Worm (Caenorhabditis elegans) whole organism, L4 larva: ENCODE results near the gene B0513.4.
A peak's percentile ranks its signal among the peaks of the same experiment; 100 is the strongest.

ENCODE experiments used
- D1046.2 ChIP-seq: fragments of 200-800 bp; sonication (Bioruptor generic); IDR thresholded peaks from 2 replicates; pipeline ENCODE4 v1.3.6; 2022; ENCODE audit warnings: missing genetic modification characterization, missing compliant biosample characterization
- T20F7.1 ChIP-seq: fragments of 200-800 bp; sonication (Bioruptor generic); optimal IDR thresholded peaks from 2 replicates; lab custom pipeline; 2018; ENCODE audit warnings: mild to moderate bottlenecking, missing genetic modification characterization, missing compliant biosample characterization
- Y105C5A.15 ChIP-seq: fragments of 200-800 bp; sonication (Bioruptor generic); IDR thresholded peaks from 2 replicates; pipeline ENCODE4 v1.3.6; 2022; ENCODE audit warnings: missing genetic modification characterization, missing compliant biosample characterization
- Y48G9A.11 ChIP-seq: fragments of 200-800 bp; sonication (Bioruptor generic); IDR thresholded peaks from 2 replicates; pipeline ENCODE4 v1.3.6; 2022; ENCODE audit warnings: missing genetic modification reagents, missing genetic modification characterization, missing compliant biosample characterization
- ZK337.2 ChIP-seq: fragments of 200-800 bp; sonication (Bioruptor generic); IDR thresholded peaks from 2 replicates; pipeline ENCODE4 v1.3.6; 2022; ENCODE audit warnings: missing genetic modification reagents, missing genetic modification characterization, missing compliant biosample characterization
- aha-1 ChIP-seq: fragments of 150-350 bp; peaks from one replicate; lab custom pipeline; 2014; ENCODE audit warnings: missing biosample characterization, missing genetic modification characterization
- ama-1 ChIP-seq: fragments of 150-350 bp; optimal IDR thresholded peaks from 2 replicates; lab custom pipeline; 2014; ENCODE audit warnings: inconsistent platforms, mixed read lengths
- ceh-20 ChIP-seq: fragments of 200-800 bp; sonication (Bioruptor generic); IDR thresholded peaks from 2 replicates; pipeline ENCODE4 v1.3.6; 2022; ENCODE audit warnings: missing genetic modification reagents, missing genetic modification characterization, missing compliant biosample characterization
- ceh-32 ChIP-seq: sonication (generic microtip); optimal IDR thresholded peaks from 2 replicates; lab custom pipeline; 2016; ENCODE audit warnings: mild to moderate bottlenecking, missing genetic modification characterization, missing compliant biosample characterization; ENCODE audit not compliant: poor library complexity
- ceh-82 ChIP-seq: sonication (generic microtip); optimal IDR thresholded peaks from 2 replicates; lab custom pipeline; 2017; ENCODE audit warnings: missing biosample characterization, missing genetic modification characterization
- cey-2 ChIP-seq: sonication (generic microtip); optimal IDR thresholded peaks from 3 replicates; lab custom pipeline; 2017; ENCODE audit warnings: missing genetic modification characterization, mild to moderate bottlenecking, missing compliant biosample characterization, antibody characterized with exemption, borderline replicate concordance; ENCODE audit not compliant: insufficient read depth
- ctbp-1 ChIP-seq: fragments of 200-800 bp; sonication (Bioruptor generic); IDR thresholded peaks from 2 replicates; pipeline ENCODE4 v1.3.6; 2022; ENCODE audit warnings: missing genetic modification reagents, missing genetic modification characterization, missing compliant biosample characterization
- daf-16 ChIP-seq, 3 experiments: sonication (generic microtip); optimal IDR thresholded peaks; 2 replicates each; lab custom pipeline; 2016 to 2017; ENCODE audit warnings: missing genetic modification characterization in 3 of 3, missing genetic modification reagents in 3 of 3, mild to moderate bottlenecking in 2 of 3, missing compliant biosample characterization in 2 of 3, missing biosample characterization in 1 of 3, moderate library complexity in 1 of 3
- daf-8 ChIP-seq: fragments of 200-800 bp; sonication (Bioruptor generic); IDR thresholded peaks from 2 replicates; pipeline ENCODE4 v1.3.6; 2022; ENCODE audit warnings: missing genetic modification characterization, missing compliant biosample characterization
- dmd-9 ChIP-seq: fragments of 200-800 bp; sonication (Bioruptor generic); IDR thresholded peaks from 2 replicates; pipeline ENCODE4 v1.3.6; 2022; ENCODE audit warnings: missing genetic modification reagents, missing genetic modification characterization, missing compliant biosample characterization
- dpl-1 ChIP-seq: fragments of 150-350 bp; optimal IDR thresholded peaks from 2 replicates; lab custom pipeline; 2014; ENCODE audit warnings: missing biosample characterization, missing genetic modification reagents, missing genetic modification characterization
- dve-1 ChIP-seq: sonication (generic microtip); optimal IDR thresholded peaks from 2 replicates; lab custom pipeline; 2017; ENCODE audit warnings: antibody characterized with exemption, mild to moderate bottlenecking, missing genetic modification characterization, missing compliant biosample characterization; ENCODE audit not compliant: insufficient read depth
- egl-27 ChIP-seq: sonication (generic microtip); optimal IDR thresholded peaks from 3 replicates; lab custom pipeline; 2017; ENCODE audit warnings: missing biosample characterization, missing genetic modification reagents, missing genetic modification characterization
- fos-1 ChIP-seq: fragments of 150-350 bp; optimal IDR thresholded peaks from 2 replicates; lab custom pipeline; 2014; ENCODE audit warnings: missing biosample characterization, missing genetic modification characterization
- hif-1 ChIP-seq, 2 experiments: sonication (generic microtip); optimal IDR thresholded peaks; 2 replicates each; lab custom pipeline; 2016 to 2017; ENCODE audit warnings: missing compliant biosample characterization in 2 of 2, missing genetic modification characterization in 2 of 2, missing genetic modification reagents in 2 of 2, missing genotype in 2 of 2, mild to moderate bottlenecking in 1 of 2
- hlh-11 ChIP-seq: fragments of 200-800 bp; sonication (Bioruptor generic); optimal IDR thresholded peaks from 2 replicates; lab custom pipeline; 2018; ENCODE audit warnings: mild to moderate bottlenecking, missing genetic modification characterization, missing compliant biosample characterization
- hlh-30 ChIP-seq: sonication (generic microtip); optimal IDR thresholded peaks from 2 replicates; lab custom pipeline; 2017; ENCODE audit warnings: antibody characterized with exemption, mild to moderate bottlenecking, missing genetic modification characterization, missing compliant biosample characterization; ENCODE audit not compliant: insufficient read depth
- jun-1 ChIP-seq: fragments of 150-350 bp; optimal IDR thresholded peaks from 2 replicates; lab custom pipeline; 2014; ENCODE audit warnings: missing biosample characterization, missing genetic modification reagents, missing genetic modification characterization
- lin-1 ChIP-seq: fragments of 200-800 bp; sonication (Bioruptor generic); IDR thresholded peaks from 2 replicates; pipeline ENCODE4 v1.3.6; 2022; ENCODE audit warnings: missing genetic modification reagents, missing genetic modification characterization, missing compliant biosample characterization
- lin-13 ChIP-seq: fragments of 150-350 bp; optimal IDR thresholded peaks from 2 replicates; lab custom pipeline; 2014; ENCODE audit warnings: missing biosample characterization, missing genetic modification reagents, missing genetic modification characterization
- lin-15B ChIP-seq: fragments of 150-350 bp; sonication (generic microtip); optimal IDR thresholded peaks from 3 replicates; lab custom pipeline; 2014; ENCODE audit warnings: missing biosample characterization, missing genetic modification characterization
- lin-38 ChIP-seq: fragments of 200-800 bp; sonication (Bioruptor generic); IDR thresholded peaks from 2 replicates; pipeline ENCODE4 v1.3.6; 2022; ENCODE audit warnings: missing genetic modification reagents, missing genetic modification characterization, missing compliant biosample characterization
- mdl-1 ChIP-seq, 2 experiments: fragments of 150-350 bp in 1 of 2; sonication (generic microtip) in 1 of 2; optimal IDR thresholded peaks; 2 replicates each; lab custom pipeline; 2014 to 2017; ENCODE audit warnings: missing biosample characterization in 2 of 2, missing genetic modification characterization in 2 of 2
- mep-1 ChIP-seq: fragments of 150-350 bp; sonication (generic microtip); optimal IDR thresholded peaks from 3 replicates; lab custom pipeline; 2014; ENCODE audit warnings: missing biosample characterization, missing genetic modification characterization
- mes-2 ChIP-seq: sonication (generic microtip); optimal IDR thresholded peaks from 2 replicates; lab custom pipeline; 2016; ENCODE audit warnings: missing genotype, mild to moderate bottlenecking, missing genetic modification characterization, missing compliant biosample characterization; ENCODE audit not compliant: poor library complexity, severe bottlenecking
- mxl-2 ChIP-seq: fragments of 200-800 bp; sonication (Bioruptor generic); conservative IDR thresholded peaks from 2 replicates; pipeline ENCODE4 v1.3.6; 2022; ENCODE audit warnings: missing genetic modification reagents, missing genetic modification characterization, missing compliant biosample characterization
- mxl-3 ChIP-seq: fragments of 200-800 bp; sonication (Bioruptor generic); optimal IDR thresholded peaks from 2 replicates; lab custom pipeline; 2018; ENCODE audit warnings: mild to moderate bottlenecking, missing genetic modification characterization, missing compliant biosample characterization
- nhr-102 ChIP-seq: sonication (generic microtip); optimal IDR thresholded peaks from 2 replicates; lab custom pipeline; 2016; ENCODE audit warnings: mild to moderate bottlenecking, missing genetic modification characterization, moderate library complexity, missing compliant biosample characterization
- nhr-11 ChIP-seq: fragments of 150-350 bp; optimal IDR thresholded peaks from 2 replicates; lab custom pipeline; 2014; ENCODE audit warnings: missing biosample characterization, missing genetic modification characterization
- nhr-237 ChIP-seq: sonication (generic microtip); optimal IDR thresholded peaks from 2 replicates; lab custom pipeline; 2017; ENCODE audit warnings: missing biosample characterization, missing genetic modification characterization
- nhr-28 ChIP-seq: fragments of 150-350 bp; optimal IDR thresholded peaks from 2 replicates; lab custom pipeline; 2014; ENCODE audit warnings: missing biosample characterization, missing genetic modification characterization
- nhr-48 ChIP-seq: sonication (generic microtip); optimal IDR thresholded peaks from 2 replicates; lab custom pipeline; 2016; ENCODE audit warnings: mild to moderate bottlenecking, missing genetic modification characterization, missing compliant biosample characterization
- nhr-77 ChIP-seq: fragments of 150-350 bp; optimal IDR thresholded peaks from 2 replicates; lab custom pipeline; 2014; ENCODE audit warnings: missing biosample characterization, missing genetic modification characterization
- pqm-1 ChIP-seq: sonication (generic microtip); optimal IDR thresholded peaks from 2 replicates; lab custom pipeline; 2017; ENCODE audit warnings: missing biosample characterization, missing genetic modification characterization
- saeg-2 ChIP-seq: fragments of 200-800 bp; sonication (Bioruptor generic); IDR thresholded peaks from 2 replicates; pipeline ENCODE4 v1.3.6; 2022; ENCODE audit warnings: missing genetic modification reagents, missing genetic modification characterization, missing compliant biosample characterization
- sdz-12 ChIP-seq: fragments of 200-800 bp; sonication (Bioruptor generic); optimal IDR thresholded peaks from 2 replicates; lab custom pipeline; 2018; ENCODE audit warnings: mild to moderate bottlenecking, missing genetic modification characterization, missing compliant biosample characterization
- skn-1 ChIP-seq: fragments of 150-350 bp; optimal IDR thresholded peaks from 2 replicates; lab custom pipeline; 2014; ENCODE audit warnings: missing biosample characterization, missing genetic modification characterization
- snpc-4 ChIP-seq: fragments of 150-350 bp; optimal IDR thresholded peaks from 2 replicates; lab custom pipeline; 2014; ENCODE audit warnings: missing biosample characterization, missing genetic modification characterization
- unc-130 ChIP-seq: sonication (generic microtip); optimal IDR thresholded peaks from 2 replicates; lab custom pipeline; 2016; ENCODE audit warnings: missing genetic modification reagents, missing genetic modification characterization, missing compliant biosample characterization
- unc-39 ChIP-seq: sonication (generic microtip); optimal IDR thresholded peaks from 2 replicates; lab custom pipeline; 2017; ENCODE audit warnings: missing biosample characterization, missing genetic modification characterization
- vab-7 ChIP-seq: fragments of 200-800 bp; sonication (Bioruptor generic); IDR thresholded peaks from 2 replicates; pipeline ENCODE4 v1.3.6; 2022; ENCODE audit warnings: missing genetic modification reagents, missing genetic modification characterization, missing compliant biosample characterization
- zfp-2 ChIP-seq: sonication (generic microtip); optimal IDR thresholded peaks from 2 replicates; lab custom pipeline; 2016; ENCODE audit warnings: mild to moderate bottlenecking, missing genetic modification characterization, missing compliant biosample characterization
- zfp-3 ChIP-seq: fragments of 200-800 bp; sonication (Bioruptor generic); conservative IDR thresholded peaks from 2 replicates; pipeline ENCODE4 v1.3.6; 2022; ENCODE audit warnings: missing genetic modification reagents, missing genetic modification characterization, missing compliant biosample characterization
- ztf-11 ChIP-seq: fragments of 150-350 bp; optimal IDR thresholded peaks from 2 replicates; lab custom pipeline; 2014; ENCODE audit warnings: missing biosample characterization, missing genetic modification characterization
- ztf-7 ChIP-seq: fragments of 150-350 bp; optimal IDR thresholded peaks from 2 replicates; lab custom pipeline; 2014; ENCODE audit warnings: missing biosample characterization, missing genetic modification characterization

The B0513.4 gene

ce11 chrIV:13919207-13919759 is 39.3 kb downstream of the B0513.4 start (continued):
- TF ChIP-seq pqm-1 (peak; percentile 100), mep-1 (tag; lab: Kevin White, UChicago) (peak; percentile 72), lin-1 (peak; percentile 98), dve-1 (tag; lab: Kevin White, UChicago) (peak; percentile 99), ceh-82 (tag; lab: Kevin White, UChicago) (no peak), vab-7 (no peak), ceh-32 (tag; lab: Kevin White, UChicago) (no peak), ctbp-1 (GFP tag; lab: Robert Waterston, UW) (no peak), zfp-2 (tag; lab: Kevin White, UChicago) (no peak), daf-8 (GFP tag; lab: Robert Waterston, UW) (no peak), hlh-30 (tag; lab: Kevin White, UChicago) (peak; percentile 71), nhr-237 (tag; lab: Kevin White, UChicago) (no peak), unc-39 (tag; lab: Kevin White, UChicago) (no peak), mxl-2 (GFP tag; lab: Robert Waterston, UW) (0 out of 2 replicates have a peak, but pooled peaks have one; percentile 45), ztf-11 (tag; lab: Kevin White, UChicago) (no peak), mxl-3 (GFP tag; lab: Kevin White, UChicago) (peak; percentile 77), daf-16 (GFP tag; optimal IDR thresholded peaks at IDR 0.05; lab: Kevin White, UChicago) (peak in 1 of 2 experiments; percentile 73), daf-16 (tag; optimal IDR thresholded peaks at IDR 0.05; lab: Kevin White, UChicago) (peak; percentile 99), nhr-77 (tag; lab: Kevin White, UChicago) (peak; percentile 99), mdl-1 (tag; optimal IDR thresholded peaks at IDR 0.05; lab: Kevin White, UChicago) (peak in 1 of 2 experiments; percentile 91), D1046.2 (GFP tag; lab: Robert Waterston, UW) (no peak), hif-1 (tag; optimal IDR thresholded peaks at IDR 0.05; lab: Kevin White, UChicago) (no peak), skn-1 (tag; lab: Kevin White, UChicago) (no peak), dpl-1 (peak; percentile 20), ceh-20 (GFP tag; lab: Robert Waterston, UW) (peak; percentile 90), jun-1 (peak; percentile 81), aha-1 (tag; lab: Kevin White, UChicago) (peak; percentile 87), Y105C5A.15 (GFP tag; lab: Robert Waterston, UW) (no peak), nhr-102 (tag; lab: Kevin White, UChicago) (peak; percentile 89), Y48G9A.11 (no peak), ztf-7 (tag; lab: Kevin White, UChicago) (peak; percentile 80), ZK337.2 (GFP tag; lab: Robert Waterston, UW) (no peak), lin-13 (GFP tag; lab: Kevin White, UChicago) (peak; percentile 48), sdz-12 (GFP tag; lab: Kevin White, UChicago) (no peak), hlh-11 (tag; lab: Kevin White, UChicago) (peak; percentile 97), unc-130 (no peak), egl-27 (tag; lab: Kevin White, UChicago) (peak; percentile 75), saeg-2 (no peak), ama-1 (lab: Kevin White, UChicago) (no peak), dmd-9 (GFP tag; lab: Robert Waterston, UW) (no peak), lin-38 (GFP tag; lab: Robert Waterston, UW) (no peak), nhr-11 (tag; lab: Kevin White, UChicago) (peak; percentile 46), T20F7.1 (peak; percentile 72), snpc-4 (tag; lab: Kevin White, UChicago) (no peak), lin-15B (no peak), cey-2 (tag; lab: Kevin White, UChicago) (peak; percentile 84), nhr-48 (tag; lab: Kevin White, UChicago) (peak; percentile 97), zfp-3 (GFP tag; lab: Robert Waterston, UW) (0 out of 2 replicates have a peak, but pooled peaks have one; percentile 75), mes-2 (tag; lab: Kevin White, UChicago) (no peak), nhr-28 (tag; lab: Kevin White, UChicago) (peak; percentile 99), fos-1 (tag; lab: Kevin White, UChicago) (peak; percentile 26)
